Fruit fly (Drosophila melanogaster): ENCODE measurements around the gene Zmynd8.
A peak's percentile ranks its signal among the peaks of the same experiment; 100 is the strongest.

Gene Zmynd8

DNA sequence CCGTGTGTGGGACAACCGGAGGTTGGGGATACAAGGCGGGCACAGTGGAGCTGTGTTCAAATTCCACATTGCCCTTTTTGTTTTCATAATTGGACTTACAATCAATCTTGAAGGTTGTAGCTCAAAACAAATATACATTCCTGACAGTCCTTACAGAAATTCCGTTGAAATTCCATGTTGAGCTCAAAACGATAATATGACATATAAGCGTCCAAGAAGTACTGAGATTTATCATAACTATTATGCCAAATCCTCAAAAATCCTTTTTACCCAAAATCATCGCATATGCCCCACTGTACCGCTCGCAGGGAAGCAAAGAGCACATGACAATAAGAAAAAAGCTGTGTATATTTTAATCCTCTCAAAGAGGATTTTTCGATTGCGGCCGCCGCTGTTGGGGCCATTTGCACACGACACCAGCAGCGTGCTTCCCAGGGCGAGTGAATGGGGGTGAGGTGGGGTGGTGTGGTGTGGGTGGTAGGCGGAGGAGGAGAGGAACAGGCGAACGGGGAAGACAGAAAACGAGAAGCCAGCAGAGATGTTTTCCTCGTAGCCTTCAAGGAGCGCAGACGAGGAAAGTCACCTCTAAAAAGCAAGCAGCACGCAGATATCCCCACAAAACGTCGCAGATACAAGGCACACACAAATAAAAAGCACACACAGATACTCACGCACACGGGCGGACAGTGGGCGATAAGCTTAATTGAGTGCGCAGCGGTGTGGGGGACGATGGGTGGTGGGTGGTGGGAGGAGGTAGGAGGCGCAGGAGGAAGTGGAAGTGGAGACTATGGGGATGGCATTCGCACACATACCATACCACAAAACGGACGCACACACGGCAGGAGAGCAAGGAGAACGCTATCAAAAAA lies 48.3 kb downstream of the Zmynd8 start (continued):
- TF ChIP-seq Nf-YB (GFP tag; optimal IDR thresholded peaks at IDR 0.05) (peak; percentile 37), slbo (GFP tag; IDR thresholded peaks at IDR 0.05) (peak; percentile 67), crc (GFP tag; optimal IDR thresholded peaks at IDR 0.05) (peak; percentile 24), pho (GFP tag; optimal IDR thresholded peaks at IDR 0.05) (peak; percentile 71), CG14050 (GFP tag; IDR thresholded peaks at IDR 0.05) (peak; percentile 52; the same call in 1 of the 3 replicates), insv (GFP tag; optimal IDR thresholded peaks at IDR 0.05) (no peak), CG3847 (GFP tag; IDR thresholded peaks at IDR 0.05) (peak; percentile 43; the same call in 1 of the 2 replicates), CG11695 (GFP tag; IDR thresholded peaks at IDR 0.05) (peak; percentile 74), CG10979 (tag; optimal IDR thresholded peaks at IDR 0.05) (peak; percentile 15), ATbp (GFP tag; optimal IDR thresholded peaks at IDR 0.05) (peak; percentile 62), CG7271 (tag; optimal IDR thresholded peaks at IDR 0.05) (no peak), dati (GFP tag; IDR thresholded peaks at IDR 0.05) (no peak), prd (optimal IDR thresholded peaks at IDR 0.05) (no peak), prd (GFP tag; IDR thresholded peaks at IDR 0.05) (peak; percentile 74), Bdp1 (GFP tag; optimal IDR thresholded peaks at IDR 0.05) (peak; percentile 15), CG14667 (GFP tag; IDR thresholded peaks at IDR 0.05) (peak; percentile 35; the same call in 1 of the 2 replicates), Oaz (GFP tag; IDR thresholded peaks at IDR 0.05) (peak; percentile 50; the same call in 1 of the 2 replicates), D19B (GFP tag; optimal IDR thresholded peaks at IDR 0.05) (peak; percentile 25), sna (GFP tag; IDR thresholded peaks at IDR 0.05; ENCODE audit: partially characterized antibody) (no peak), zfh1 (GFP tag; IDR thresholded peaks at IDR 0.05) (no peak), CG11723 (GFP tag; optimal IDR thresholded peaks at IDR 0.05) (peak; percentile 18), CG2712 (tag; optimal IDR thresholded peaks at IDR 0.05) (peak; percentile 39), slou (GFP tag; optimal IDR thresholded peaks at IDR 0.05) (no peak), CG1233 (GFP tag; optimal IDR thresholded peaks at IDR 0.05) (peak; percentile 41), klu (GFP tag; IDR thresholded peaks at IDR 0.05) (no peak), Dref (GFP tag; IDR thresholded peaks at IDR 0.05) (no peak), wek (GFP tag; optimal IDR thresholded peaks at IDR 0.05) (no peak), Hr78 (GFP tag; optimal IDR thresholded peaks at IDR 0.05) (no peak), Spps (tag; optimal IDR thresholded peaks at IDR 0.05) (no peak), CG9609 (GFP tag; optimal IDR thresholded peaks at IDR 0.05) (peak; percentile 70), CG1792 (GFP tag; optimal IDR thresholded peaks at IDR 0.05) (peak; percentile 57), CG6175 (GFP tag; IDR thresholded peaks at IDR 0.05) (no peak), CG14710 (tag; optimal IDR thresholded peaks at IDR 0.05) (peak; percentile 19), mld (GFP tag; IDR thresholded peaks at IDR 0.05; ENCODE audit: partially characterized antibody) (no peak), CG32532 (GFP tag; IDR thresholded peaks at IDR 0.05) (peak; percentile 53), caup (GFP tag; optimal IDR thresholded peaks at IDR 0.05; ENCODE audit: severe bottlenecking) (peak; percentile 38), CG12299 (tag; optimal IDR thresholded peaks at IDR 0.05) (no peak), CG8765 (GFP tag; IDR thresholded peaks at IDR 0.05) (no peak), Dll (GFP tag; IDR thresholded peaks at IDR 0.05; ENCODE audit: partially characterized antibody) (no peak), cg (GFP tag; optimal IDR thresholded peaks at IDR 0.05) (peak; percentile 56), CG18262 (tag; optimal IDR thresholded peaks at IDR 0.05) (peak; percentile 58), rib (GFP tag; IDR thresholded peaks at IDR 0.05) (no peak), ttk (GFP tag; IDR thresholded peaks at IDR 0.05) (no peak; the same call in 1 of the 2 replicates), HmgD (GFP tag; optimal IDR thresholded peaks at IDR 0.05) (no peak), eyg (GFP tag; optimal IDR thresholded peaks at IDR 0.05) (peak; percentile 18), CrebB (tag; optimal IDR thresholded peaks at IDR 0.05) (no peak), tll (GFP tag; optimal IDR thresholded peaks at IDR 0.05) (no peak), CG13296 (GFP tag; optimal IDR thresholded peaks at IDR 0.05) (peak; percentile 53), CG10366 (GFP tag; IDR thresholded peaks at IDR 0.05) (peak; percentile 51)

All from whole organism, embryonic.